Worm (Caenorhabditis elegans): ENCODE results near the gene Y50D4C.12.

Gene Y50D4C.12

ce11 chrV:995635-996034 lies 13.3 kb downstream of the Y50D4C.12 start:
- no peak for TF ChIP-seq unc-62 (GFP tag; optimal IDR thresholded peaks at IDR 0.05)

- no peak for TF ChIP-seq unc-62 (GFP tag; optimal IDR thresholded peaks at IDR 0.05)
Measured at ce11 chrV:1001163-1001562, 18.8 kb downstream of the Y50D4C.12 start.

- TF ChIP-seq unc-62 (GFP tag; optimal IDR thresholded peaks at IDR 0.05): no peak
Measured at ce11 chrV:1003400-1003799, 21.0 kb downstream of the Y50D4C.12 start, which contains the start of gene Y50D4C.5. Gene Y50D4C.5, minus strand, starts transcription at chrV:1003744.

ce11 chrV:1003826-1004225 lies 21.4 kb downstream of the Y50D4C.12 start:
- TF ChIP-seq unc-62 (GFP tag; optimal IDR thresholded peaks at IDR 0.05): no peak

DNA sequence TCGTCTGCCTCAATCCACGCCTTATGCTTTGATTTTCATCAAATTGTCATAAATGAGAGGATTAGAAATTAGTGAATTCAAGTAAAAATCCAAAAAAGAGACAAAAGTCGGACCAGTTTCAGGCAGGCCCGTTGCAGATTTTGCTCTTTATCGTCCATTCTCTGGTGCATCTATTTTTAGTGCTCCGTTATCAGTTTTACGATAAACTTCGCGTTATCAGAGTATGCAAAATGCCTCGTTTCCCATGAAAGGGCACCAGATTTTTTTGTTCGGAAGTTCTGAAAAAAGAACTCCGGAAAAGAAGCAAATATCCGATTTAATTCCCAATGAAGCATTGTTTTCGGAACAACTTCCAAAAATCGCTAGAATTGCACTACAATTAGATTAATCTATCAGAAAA lies 23.5 kb downstream of the Y50D4C.12 start:
- TF ChIP-seq unc-62 (GFP tag; optimal IDR thresholded peaks at IDR 0.05): no peak

DNA sequence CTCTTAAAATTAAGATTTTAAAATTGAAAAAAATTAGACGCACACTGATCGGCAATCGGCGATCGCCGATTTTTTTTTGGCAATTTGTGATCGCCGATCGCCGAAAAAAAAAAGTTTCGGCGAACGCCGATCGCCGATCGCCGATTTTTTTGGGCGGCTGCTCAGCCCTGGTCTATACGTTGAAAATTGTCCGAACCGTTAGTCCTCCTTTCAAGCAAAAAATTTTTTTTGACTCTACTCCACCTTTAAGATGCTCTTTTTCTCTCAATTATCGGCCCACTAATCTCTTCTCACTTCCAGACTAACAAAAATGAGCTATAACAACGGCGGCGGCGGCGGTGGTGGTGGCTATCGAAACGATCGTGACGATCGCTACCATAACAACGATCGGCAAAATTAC lies 26.1 kb downstream of the Y50D4C.12 start, which contains the start of gene ergo-1:
TSS of gene ergo-1 (plus strand) at position 301 of the 400 bp plus-strand sequence.
- TF ChIP-seq unc-62 (GFP tag; optimal IDR thresholded peaks at IDR 0.05): no peak

- no peak for TF ChIP-seq unc-62 (GFP tag; optimal IDR thresholded peaks at IDR 0.05)
Measured at ce11 chrV:1009037-1009436, 26.7 kb downstream of the Y50D4C.12 start.

DNA sequence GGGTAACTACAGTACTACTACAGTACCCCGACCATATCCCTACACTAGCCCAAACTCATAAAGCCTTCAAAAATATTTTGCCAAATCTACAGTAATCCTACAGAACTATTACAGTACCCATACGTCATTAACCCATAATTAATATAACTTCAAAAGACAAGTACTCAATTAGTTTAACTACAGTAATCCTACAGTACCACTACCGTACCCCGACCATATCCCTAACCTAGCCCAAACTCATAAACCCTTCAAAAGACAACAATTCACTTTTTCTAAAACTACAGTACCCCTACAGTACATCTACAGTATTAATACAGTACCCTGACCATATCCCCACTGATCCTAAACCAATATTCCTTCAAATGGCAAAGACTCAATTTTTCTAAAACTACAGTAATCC lies 31.3 kb downstream of the Y50D4C.12 start:
- TF ChIP-seq unc-62 (GFP tag; optimal IDR thresholded peaks at IDR 0.05): no peak

ce11 chrV:1015194-1015593 lies 32.8 kb downstream of the Y50D4C.12 start:
- no peak for TF ChIP-seq unc-62 (GFP tag; optimal IDR thresholded peaks at IDR 0.05)

DNA sequence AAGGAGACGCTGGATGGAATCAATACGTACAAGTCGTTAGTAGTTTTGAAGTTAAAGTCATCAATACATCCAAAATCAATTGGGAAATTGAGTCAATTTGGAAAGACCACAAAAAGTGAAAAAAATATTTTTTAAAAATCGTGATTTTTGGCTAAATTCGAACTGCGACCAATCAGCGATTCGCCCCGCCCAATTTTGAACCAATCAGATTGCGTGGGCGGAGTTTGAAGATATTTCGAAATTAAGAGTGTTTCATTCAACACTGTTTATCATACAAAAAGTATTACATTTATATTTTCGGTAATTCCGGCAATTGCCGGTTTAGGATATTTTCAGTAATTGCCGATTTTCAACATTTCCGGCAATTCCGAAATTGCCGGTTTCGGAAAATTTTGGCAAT lies 34.8 kb downstream of the Y50D4C.12 start:
- TF ChIP-seq unc-62 (GFP tag; optimal IDR thresholded peaks at IDR 0.05): no peak

ce11 chrV:1021456-1021855 lies 39.1 kb downstream of the Y50D4C.12 start:
- TF ChIP-seq unc-62 (GFP tag; optimal IDR thresholded peaks at IDR 0.05): no peak

DNA sequence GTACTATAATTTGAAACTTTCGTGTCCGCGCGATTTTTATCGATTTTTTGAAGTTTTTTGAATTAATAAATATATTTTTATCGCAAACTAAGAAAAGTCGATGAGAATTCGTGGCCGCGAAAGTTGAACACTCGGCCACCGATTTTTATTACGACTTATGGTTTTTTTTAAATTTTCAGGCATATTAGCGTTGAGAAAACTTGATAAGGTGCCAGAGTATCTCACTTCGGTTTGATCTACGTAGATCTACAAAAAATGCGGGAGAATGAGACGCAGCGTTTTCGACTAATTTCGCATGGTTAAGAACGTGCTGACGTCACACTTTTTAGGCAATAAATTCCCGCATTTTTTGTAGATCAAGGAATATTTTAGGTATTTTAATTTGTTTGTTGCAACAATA lies 41.0 kb downstream of the Y50D4C.12 start, which contains the start of gene pei-2:
TSS of gene pei-2 (minus strand) at position 101 of the 400 bp plus-strand sequence.
- no peak for TF ChIP-seq unc-62 (GFP tag; optimal IDR thresholded peaks at IDR 0.05)

- TF ChIP-seq unc-62 (GFP tag; optimal IDR thresholded peaks at IDR 0.05): no peak
Measured at ce11 chrV:1027044-1027443, 44.7 kb downstream of the Y50D4C.12 start, which contains the start of gene R09A1.3. Gene R09A1.3, minus strand, starts transcription at chrV:1027074.

Measured in whole organism, dauer.